Worm (Caenorhabditis elegans): ENCODE measurements around the gene C30A5.10.

DNA sequence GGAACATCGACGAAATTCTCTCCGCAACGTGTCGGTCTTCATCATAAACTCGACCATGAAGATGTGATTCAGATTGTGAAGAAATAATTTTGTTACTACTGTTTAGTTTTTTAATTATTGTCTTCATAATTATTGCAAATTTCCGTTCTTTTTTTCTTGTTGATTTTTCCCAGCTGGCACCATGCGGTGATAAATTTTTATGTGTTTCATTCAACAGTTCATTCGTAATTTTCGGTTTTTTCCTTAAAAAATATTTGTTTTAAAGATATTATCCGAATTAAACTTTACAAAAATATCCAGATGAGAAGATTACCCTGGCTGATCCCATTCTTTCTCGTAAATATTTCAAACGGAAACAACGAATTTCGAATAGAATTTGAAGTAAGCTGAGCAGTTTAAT, 37.4 kb upstream of the C30A5.10 start, which contains the start of gene C02F5.13:
- TF ChIP-seq pha-2 (tag; optimal IDR thresholded peaks at IDR 0.05): no peak
- TF ChIP-seq fkh-6 (tag; optimal IDR thresholded peaks at IDR 0.05): no peak
- TF ChIP-seq madf-2 (tag; optimal IDR thresholded peaks at IDR 0.05): no peak
- TF ChIP-seq sdc-2 (tag; optimal IDR thresholded peaks at IDR 0.05): no peak
- TF ChIP-seq fkh-10 (GFP tag; optimal IDR thresholded peaks at IDR 0.05): no peak
- TF ChIP-seq sox-4 (tag; optimal IDR thresholded peaks at IDR 0.05): no peak
